Worm (Caenorhabditis elegans) whole organism, late embryonic: ENCODE measurements around the gene ZK816.3.

ENCODE experiments used
- ama-1 ChIP-seq: fragments of 150-350 bp; optimal IDR thresholded peaks from 2 replicates; lab custom pipeline; 2014
- ceh-19 ChIP-seq: fragments of 200-800 bp; sonication (Bioruptor generic); optimal IDR thresholded peaks from 2 replicates; lab custom pipeline; 2018; ENCODE audit warnings: mild to moderate bottlenecking, missing genetic modification characterization, missing compliant biosample characterization
- ceh-30 ChIP-seq: fragments of 150-350 bp; optimal IDR thresholded peaks from 2 replicates; lab custom pipeline; 2014; ENCODE audit warnings: missing biosample characterization, missing genetic modification characterization
- fkh-10 ChIP-seq: fragments of 150-350 bp; optimal IDR thresholded peaks from 2 replicates; lab custom pipeline; 2014; ENCODE audit warnings: missing biosample characterization, missing genetic modification reagents, missing genetic modification characterization
- hlh-15 ChIP-seq: sonication (generic microtip); optimal IDR thresholded peaks from 2 replicates; lab custom pipeline; 2016; ENCODE audit warnings: missing genetic modification characterization, missing compliant biosample characterization
- pax-1 ChIP-seq: fragments of 150-350 bp; optimal IDR thresholded peaks from 2 replicates; lab custom pipeline; 2014; ENCODE audit warnings: missing biosample characterization, missing genetic modification characterization

ce11 chrX:3374642-3375041 is 26.5 kb downstream of the ZK816.3 start, which contains the start of gene clc-3:
- TF ChIP-seq hlh-15 (tag; lab: Kevin White, UChicago) (no peak), ceh-19 (no peak), fkh-10 (GFP tag; lab: Kevin White, UChicago) (no peak), pax-1 (tag; lab: Kevin White, UChicago) (no peak), ama-1 (lab: Kevin White, UChicago) (no peak), ceh-30 (tag; lab: Kevin White, UChicago) (no peak)
